Fruit fly (Drosophila melanogaster): ENCODE measurements around the gene CG32107.
A peak's percentile ranks its signal among the peaks of the same experiment; 100 is the strongest.

Gene CG32107

DNA sequence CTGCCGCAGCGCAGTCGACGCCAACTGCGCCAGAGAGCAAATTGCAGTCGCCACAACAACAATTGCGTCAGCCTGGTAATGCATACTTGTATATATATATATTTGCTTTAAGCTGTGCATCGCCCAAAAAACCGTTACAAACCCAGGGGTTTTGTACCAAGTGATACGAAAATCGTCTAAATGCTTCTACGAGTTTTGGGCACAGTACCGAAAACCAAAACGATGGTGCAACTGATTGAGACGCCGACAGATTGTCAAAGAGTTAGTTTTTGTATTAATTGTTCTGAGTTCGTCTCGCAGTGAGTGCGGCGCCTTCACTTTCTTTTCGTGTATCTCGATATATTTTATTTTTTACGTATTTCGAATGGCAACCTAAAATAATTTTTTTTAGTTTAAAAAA, 46.3 kb downstream of the CG32107 start (continued):
- peak; percentile 78; the same call in 2 of the 4 replicates for TF ChIP-seq chinmo (GFP tag; IDR thresholded peaks at IDR 0.05; ENCODE audit: partially characterized antibody)
- TF ChIP-seq CG2678 (tag; optimal IDR thresholded peaks at IDR 0.05): no peak
- TF ChIP-seq CG10565 (GFP tag; optimal IDR thresholded peaks at IDR 0.05): no peak
- TF ChIP-seq Gsc (GFP tag; IDR thresholded peaks at IDR 0.05): no peak
- no peak for TF ChIP-seq CG31441 (GFP tag; IDR thresholded peaks at IDR 0.05)
- no peak for TF ChIP-seq CG3847 (GFP tag; IDR thresholded peaks at IDR 0.05)
- TF ChIP-seq CG12659 (GFP tag; optimal IDR thresholded peaks at IDR 0.05): peak; percentile 6
- no peak for TF ChIP-seq br (optimal IDR thresholded peaks at IDR 0.05)
- no peak for TF ChIP-seq ERR (GFP tag; optimal IDR thresholded peaks at IDR 0.05)
- TF ChIP-seq fd64A (GFP tag; optimal IDR thresholded peaks at IDR 0.05): no peak
- peak; percentile 49 for TF ChIP-seq CG4360 (GFP tag; IDR thresholded peaks at IDR 0.05)
- 0 out of 2 replicates have a peak, but pooled peaks have one; percentile 13 for TF ChIP-seq ara (GFP tag; IDR thresholded peaks at IDR 0.05)
- peak; percentile 83 for TF ChIP-seq CG7963 (GFP tag; IDR thresholded peaks at IDR 0.05; ENCODE audit: partially characterized antibody)
- TF ChIP-seq BEAF-32 (GFP tag; optimal IDR thresholded peaks at IDR 0.05): no peak
- TF ChIP-seq Scr (GFP tag; IDR thresholded peaks at IDR 0.05; ENCODE audit: partially characterized antibody): peak; percentile 43; the same call in 1 of the 2 replicates
- TF ChIP-seq bigmax (GFP tag; optimal IDR thresholded peaks at IDR 0.05): peak; percentile 40
- no peak for TF ChIP-seq mam (GFP tag; optimal IDR thresholded peaks at IDR 0.05)
- no peak for TF ChIP-seq Sry-β (GFP tag; optimal IDR thresholded peaks at IDR 0.05)
- TF ChIP-seq tgo (GFP tag; IDR thresholded peaks at IDR 0.05): no peak
- TF ChIP-seq zfh2 (GFP tag; optimal IDR thresholded peaks at IDR 0.05): no peak
- 0 out of 2 replicates have a peak, but pooled peaks have one; percentile 24 for TF ChIP-seq sna (GFP tag; IDR thresholded peaks at IDR 0.05; ENCODE audit: partially characterized antibody)
- no peak for TF ChIP-seq ewg (GFP tag; optimal IDR thresholded peaks at IDR 0.05)
- TF ChIP-seq ato (GFP tag; IDR thresholded peaks at IDR 0.05; ENCODE audit: partially characterized antibody): peak; percentile 63; the same call in 1 of the 2 replicates
- TF ChIP-seq fu2 (GFP tag; optimal IDR thresholded peaks at IDR 0.05): no peak
- no peak for TF ChIP-seq CG11723 (GFP tag; optimal IDR thresholded peaks at IDR 0.05)
- peak; percentile 50; the same call in 1 of the 2 replicates for TF ChIP-seq tna (GFP tag; IDR thresholded peaks at IDR 0.05; ENCODE audit: partially characterized antibody)
- TF ChIP-seq Dfd (GFP tag; optimal IDR thresholded peaks at IDR 0.05): no peak
- TF ChIP-seq CG15479 (GFP tag; optimal IDR thresholded peaks at IDR 0.05): peak; percentile 24
- no peak for TF ChIP-seq CG17186 (GFP tag; optimal IDR thresholded peaks at IDR 0.05)
- TF ChIP-seq HLH4C (GFP tag; IDR thresholded peaks at IDR 0.05; ENCODE audit: partially characterized antibody): no peak
- TF ChIP-seq CG16779 (GFP tag; IDR thresholded peaks at IDR 0.05): no peak
- TF ChIP-seq Myb (GFP tag; optimal IDR thresholded peaks at IDR 0.05): peak; percentile 13
- no peak for TF ChIP-seq Nf-YC (tag; optimal IDR thresholded peaks at IDR 0.05)
- peak; percentile 98 for TF ChIP-seq Bdp1 (GFP tag; optimal IDR thresholded peaks at IDR 0.05)
- TF ChIP-seq CG12769 (tag; optimal IDR thresholded peaks at IDR 0.05): no peak
- TF ChIP-seq Ada2b (GFP tag; IDR thresholded peaks at IDR 0.05): no peak
- peak; percentile 57; the same call in 1 of the 3 replicates for TF ChIP-seq Opbp (GFP tag; IDR thresholded peaks at IDR 0.05; ENCODE audit: partially characterized antibody)
- no peak for TF ChIP-seq CG1603 (tag; optimal IDR thresholded peaks at IDR 0.05)
- TF ChIP-seq knrl (GFP tag; IDR thresholded peaks at IDR 0.05; ENCODE audit: partially characterized antibody): peak; percentile 28; the same call in 2 of the 3 replicates

DNA sequence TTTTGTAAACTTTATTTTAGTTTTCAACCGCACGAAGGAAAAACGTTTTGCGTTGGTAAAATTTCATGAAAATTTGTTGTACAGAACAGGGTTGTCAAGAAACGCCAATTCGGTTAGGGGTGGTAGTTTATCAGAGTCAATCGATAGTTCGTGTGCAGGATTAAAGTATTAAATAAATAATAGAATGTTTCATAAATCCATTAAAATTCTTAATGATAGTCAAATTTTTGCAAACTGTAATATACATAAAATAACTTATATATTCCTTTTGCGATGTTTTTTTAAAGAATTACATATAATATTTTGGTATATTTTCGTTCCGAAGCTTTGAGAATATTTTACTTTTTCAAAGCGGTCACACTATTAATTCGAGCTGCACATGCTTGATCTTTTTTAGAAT, 47.2 kb downstream of the CG32107 start, which contains the start of the genes Sf3a2 and CG42588:
Gene Sf3a2, minus strand, starts transcription at position 113 of the 400 bp plus-strand sequence.
Gene CG42588, plus strand, starts transcription at position 348 of the 400 bp plus-strand sequence.
- TF ChIP-seq CG14965 (GFP tag; optimal IDR thresholded peaks at IDR 0.05; ENCODE audit: borderline replicate concordance) (no peak), Pdp1 (GFP tag; optimal IDR thresholded peaks at IDR 0.05) (peak; percentile 2 to 37), CG6254 (GFP tag; optimal IDR thresholded peaks at IDR 0.05) (no peak), yki (optimal IDR thresholded peaks at IDR 0.05) (no peak), dan (GFP tag; IDR thresholded peaks at IDR 0.05) (no peak), Doc3 (GFP tag; IDR thresholded peaks at IDR 0.05; ENCODE audit: partially characterized antibody) (peak; percentile 87), D19A (tag; optimal IDR thresholded peaks at IDR 0.05) (peak; percentile 36), rib (GFP tag; IDR thresholded peaks at IDR 0.05) (0 out of 2 replicates have a peak, but pooled peaks have one; percentile 24), CG1832 (GFP tag; optimal IDR thresholded peaks at IDR 0.05) (no peak), CG3163 (GFP tag; optimal IDR thresholded peaks at IDR 0.05) (no peak), Bdp1 (GFP tag; optimal IDR thresholded peaks at IDR 0.05) (peak; percentile 47), CG4404 (GFP tag; IDR thresholded peaks at IDR 0.05) (peak; percentile 68), grn (GFP tag; optimal IDR thresholded peaks at IDR 0.05) (no peak), lbe (GFP tag; optimal IDR thresholded peaks at IDR 0.05) (peak; percentile 39), CG17186 (GFP tag; optimal IDR thresholded peaks at IDR 0.05) (peak; percentile 26)
